Fruit fly (Drosophila melanogaster) whole organism, pupa: ENCODE measurements around the gene Cyp305a1.
A peak's percentile ranks its signal among the peaks of the same experiment; 100 is the strongest.

Experiments
- CG10348 ChIP-seq: fragments of 200-800 bp; sonication (Bioruptor generic); IDR thresholded peaks from 2 replicates; pipeline ENCODE4 v1.3.6; 2022; ENCODE audit warnings: missing biosample characterization, missing genetic modification characterization
- CG12605 ChIP-seq: fragments of 200-800 bp; sonication (Bioruptor generic); IDR thresholded peaks from 2 replicates; pipeline ENCODE4 v1.3.6; 2022; ENCODE audit warnings: missing biosample characterization, missing genetic modification characterization
- CG13204 ChIP-seq: fragments of 200-800 bp; sonication (Bioruptor generic); optimal IDR thresholded peaks from 2 replicates; lab custom pipeline; 2018; ENCODE audit warnings: missing biosample characterization, mild to moderate bottlenecking, missing genetic modification characterization, moderate library complexity
- CG14655 ChIP-seq: fragments of 200-800 bp; sonication (Bioruptor generic); optimal IDR thresholded peaks from 3 replicates; lab custom pipeline; 2017; ENCODE audit warnings: mild to moderate bottlenecking, missing biosample characterization, missing genetic modification reagents, missing genetic modification characterization
- CG15710 ChIP-seq: fragments of 200-800 bp; sonication (Bioruptor generic); optimal IDR thresholded peaks from 2 replicates; lab custom pipeline; 2018; ENCODE audit warnings: missing biosample characterization, mild to moderate bottlenecking, missing genetic modification characterization, moderate library complexity
- CG17806 ChIP-seq: fragments of 200-800 bp; sonication (Bioruptor generic); optimal IDR thresholded peaks from 2 replicates; lab custom pipeline; 2018; ENCODE audit warnings: missing biosample characterization, mild to moderate bottlenecking, missing genetic modification characterization, moderate library complexity
- CG32121 ChIP-seq: fragments of 200-800 bp; sonication (Bioruptor generic); IDR thresholded peaks from 2 replicates; pipeline ENCODE4 v1.3.6; 2022; ENCODE audit warnings: missing biosample characterization, missing genetic modification characterization
- CG34367 ChIP-seq: fragments of 200-800 bp; sonication (Bioruptor generic); optimal IDR thresholded peaks from 2 replicates; lab custom pipeline; 2018; ENCODE audit warnings: missing biosample characterization, mild to moderate bottlenecking, missing genetic modification characterization
- CG4496 ChIP-seq: fragments of 200-800 bp; sonication (Bioruptor generic); IDR thresholded peaks from 3 replicates; pipeline ENCODE4 v1.3.6; 2022; ENCODE audit warnings: missing biosample characterization, missing genetic modification characterization
- CG8159 ChIP-seq: fragments of 200-800 bp; sonication (Bioruptor generic); optimal IDR thresholded peaks from 3 replicates; lab custom pipeline; 2018; ENCODE audit warnings: missing biosample characterization, mild to moderate bottlenecking, missing genetic modification characterization, moderate library complexity
- CG8301 ChIP-seq: fragments of 200-800 bp; sonication (Bioruptor generic); optimal IDR thresholded peaks from 2 replicates; lab custom pipeline; 2018; ENCODE audit warnings: missing biosample characterization, mild to moderate bottlenecking, missing genetic modification characterization
- CG9948 ChIP-seq: fragments of 200-800 bp; sonication (Bioruptor generic); optimal IDR thresholded peaks from 2 replicates; lab custom pipeline; 2018; ENCODE audit warnings: missing biosample characterization, mild to moderate bottlenecking, missing genetic modification characterization, moderate library complexity
- D1 ChIP-seq: fragments of 200-800 bp; sonication (Bioruptor generic); optimal IDR thresholded peaks from 2 replicates; lab custom pipeline; 2018; ENCODE audit warnings: missing biosample characterization, mild to moderate bottlenecking, missing genetic modification characterization, moderate library complexity
- EcR ChIP-seq: fragments of 200-800 bp; sonication (Bioruptor generic); optimal IDR thresholded peaks from 3 replicates; lab custom pipeline; 2019; ENCODE audit warnings: missing biosample characterization, missing genetic modification characterization, mild to moderate bottlenecking, moderate library complexity, missing genetic modification reagents
- Ets98B ChIP-seq: fragments of 200-800 bp; sonication (Bioruptor generic); IDR thresholded peaks from 2 replicates; pipeline ENCODE4 v1.3.6; 2022; ENCODE audit warnings: missing biosample characterization, missing genetic modification characterization
- Pif1A ChIP-seq: fragments of 200-800 bp; sonication (Bioruptor generic); optimal IDR thresholded peaks from 3 replicates; lab custom pipeline; 2016; ENCODE audit warnings: missing biosample characterization, missing genetic modification characterization
- Pif1B ChIP-seq: fragments of 200-800 bp; sonication (Bioruptor generic); optimal IDR thresholded peaks from 3 replicates; lab custom pipeline; 2016; ENCODE audit warnings: missing biosample characterization, missing genetic modification characterization
- Snoo ChIP-seq: fragments of 200-800 bp; sonication (Bioruptor generic); optimal IDR thresholded peaks from 3 replicates; lab custom pipeline; 2017; ENCODE audit warnings: missing biosample characterization, mild to moderate bottlenecking, missing genetic modification characterization, inconsistent platforms
- fd96Ca ChIP-seq: fragments of 200-800 bp; sonication (Bioruptor generic); IDR thresholded peaks from 3 replicates; pipeline ENCODE4 v1.3.6; 2022; ENCODE audit warnings: missing biosample characterization, missing genetic modification characterization
- gl ChIP-seq: fragments of 200-800 bp; sonication (Bioruptor generic); optimal IDR thresholded peaks from 2 replicates; lab custom pipeline; 2018; ENCODE audit warnings: missing biosample characterization, mild to moderate bottlenecking, missing genetic modification characterization
- rn ChIP-seq: fragments of 200-800 bp; sonication (Bioruptor generic); IDR thresholded peaks from 2 replicates; pipeline ENCODE4 v1.3.6; 2022; ENCODE audit warnings: missing biosample characterization, missing genetic modification characterization

The Cyp305a1 gene

DNA sequence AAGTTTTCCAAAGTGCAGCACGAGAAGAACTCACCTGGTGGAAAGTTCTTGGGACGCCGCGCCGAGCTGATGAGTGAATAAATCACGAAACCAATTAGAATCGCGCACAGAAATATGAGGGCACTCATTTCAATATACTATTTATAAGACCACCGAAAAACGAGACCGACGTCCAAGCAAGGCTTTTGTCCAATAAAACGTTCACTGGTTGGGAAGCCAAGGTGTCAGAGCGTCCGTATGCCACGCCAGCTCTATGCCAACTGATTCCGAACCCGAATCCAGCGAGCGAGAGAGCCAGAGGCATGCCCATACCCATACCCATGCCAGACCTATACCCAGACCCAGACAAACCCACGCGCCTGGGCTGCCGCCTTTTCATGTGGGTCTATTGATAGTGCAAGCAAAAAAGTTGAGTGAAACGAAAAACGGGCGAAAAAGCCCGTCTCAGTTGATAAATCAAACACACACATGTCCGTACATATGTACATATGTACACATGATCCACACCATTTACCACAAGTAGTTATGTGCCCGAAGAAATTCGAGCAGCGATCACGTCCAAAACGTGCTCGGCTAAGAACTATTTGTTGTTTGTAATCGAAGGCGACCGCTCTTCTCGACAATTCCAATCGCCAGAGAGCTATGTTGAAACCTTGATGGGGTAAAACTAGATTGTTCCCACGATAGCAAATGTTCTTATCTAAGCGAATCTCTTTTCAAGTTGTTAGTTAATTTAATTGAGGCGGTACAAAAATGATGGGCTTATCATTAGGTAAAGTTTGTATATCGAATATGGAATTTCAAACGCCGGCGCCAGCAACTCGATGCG lies at the start of gene Cyp305a1:
Cyp305a1 (minus strand) TSS at position 265 of the 829 bp plus-strand sequence.
- TF ChIP-seq CG32121 (GFP tag; lab: Robert Waterston, UW) (0 out of 2 replicates have a peak, but pooled peaks have one; percentile 11), CG13204 (GFP tag; lab: Kevin White, UChicago) (no peak)

DNA sequence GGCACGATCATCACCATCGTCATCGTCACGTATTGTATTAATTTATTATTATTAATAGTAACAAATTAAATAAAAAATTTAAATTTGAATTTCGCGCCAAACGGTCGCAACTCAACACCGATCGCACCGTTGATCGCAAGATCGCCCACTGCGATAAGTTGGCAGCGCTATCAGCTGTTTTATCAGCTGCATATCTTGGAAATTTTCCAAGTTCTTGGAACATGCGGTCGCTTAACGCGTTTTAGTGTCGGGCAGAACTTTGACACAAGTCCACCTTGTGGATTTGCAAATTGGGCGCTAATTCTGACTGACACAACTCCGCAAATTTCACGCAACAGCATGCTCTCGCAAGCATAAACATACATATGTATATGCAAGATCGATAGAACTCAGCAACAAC lies 48.1 kb upstream of the Cyp305a1 start:
- TF ChIP-seq CG32121 (GFP tag; lab: Robert Waterston, UW) (no peak), CG9948 (tag; lab: Kevin White, UChicago) (no peak), CG4496 (GFP tag; lab: Robert Waterston, UW) (0 out of 3 replicates have a peak, but pooled peaks have one; percentile 38), Snoo (tag; lab: Kevin White, UChicago) (no peak), D1 (tag; lab: Kevin White, UChicago) (peak; percentile 23), Ets98B (GFP tag; lab: Robert Waterston, UW) (peak; percentile 23; the same call in 1 of the 2 replicates), EcR (no peak)

DNA sequence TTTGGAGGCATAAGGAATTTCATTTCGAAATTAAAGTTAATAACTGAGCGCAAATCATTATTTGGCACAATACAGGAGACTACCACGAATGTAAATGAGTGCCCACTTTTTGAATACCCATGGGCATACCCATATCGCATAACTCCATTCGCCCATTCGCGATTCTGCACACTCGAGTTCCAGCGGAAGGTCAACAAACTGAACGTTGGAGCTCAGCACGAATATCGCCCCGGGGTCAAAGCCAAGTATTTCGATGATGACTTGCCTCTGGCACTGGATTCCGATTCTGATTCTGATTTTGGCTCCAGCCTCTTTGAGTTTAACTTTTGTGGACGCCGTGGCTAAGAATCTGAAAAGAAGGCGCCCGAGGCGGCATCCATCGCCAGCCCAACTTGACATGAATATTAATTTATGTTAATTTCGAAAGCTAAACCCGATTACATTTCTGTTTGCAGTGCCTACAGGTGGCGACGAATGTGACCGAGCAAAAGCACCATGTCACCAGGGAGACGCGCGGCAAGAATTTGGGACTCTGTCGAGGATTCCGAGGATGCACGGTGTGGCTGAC lies 44.9 kb upstream of the Cyp305a1 start:
- TF ChIP-seq Snoo (tag; lab: Kevin White, UChicago) (no peak), EcR (peak; percentile 65)

DNA sequence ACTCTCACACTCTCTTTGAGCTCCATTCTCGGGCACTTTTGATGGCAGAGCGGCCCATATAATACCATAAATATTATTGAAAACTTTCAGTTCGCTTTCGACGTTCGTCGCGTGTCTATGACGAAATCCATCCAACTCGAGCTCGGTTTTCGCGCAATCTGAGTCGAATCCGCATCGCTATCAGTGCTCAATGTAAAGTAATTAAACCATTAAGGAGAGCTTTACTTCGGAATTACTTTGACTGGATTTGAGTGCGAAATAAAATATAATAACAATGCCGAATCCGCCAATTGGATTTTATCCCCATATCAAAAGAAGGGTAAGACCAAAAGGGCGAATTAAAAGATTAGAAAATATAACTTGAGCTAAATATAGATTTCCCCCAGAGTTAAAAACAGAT lies 34.9 kb upstream of the Cyp305a1 start:
- no peak for TF ChIP-seq CG15710 (tag; lab: Kevin White, UChicago)
- 0 out of 3 replicates have a peak, but pooled peaks have one; percentile 22 for TF ChIP-seq CG4496 (GFP tag; lab: Robert Waterston, UW)
- TF ChIP-seq Pif1B (GFP tag; lab: Kevin White, UChicago), result no peak
- TF ChIP-seq fd96Ca (GFP tag; lab: Robert Waterston, UW), result no peak
- TF ChIP-seq gl (tag; lab: Kevin White, UChicago), result no peak

DNA sequence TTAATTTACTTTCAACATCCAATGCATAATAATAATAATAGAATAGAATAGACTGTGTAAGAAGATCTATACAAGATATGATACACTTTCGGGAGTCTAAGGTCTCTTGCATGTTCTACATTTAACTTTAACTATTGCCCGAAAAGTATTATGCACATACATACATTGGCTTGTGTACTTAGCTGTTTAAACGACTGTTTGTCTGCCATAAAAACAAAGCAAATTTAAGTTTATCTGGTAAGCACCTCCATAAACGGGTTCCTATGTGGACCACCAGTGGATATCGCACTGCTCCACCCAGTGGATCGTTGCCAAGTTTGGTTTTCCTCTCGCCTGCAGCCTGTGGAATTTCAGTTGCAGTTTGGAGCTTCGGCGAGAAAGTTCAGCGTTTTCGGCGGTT lies 33.8 kb upstream of the Cyp305a1 start:
- TF ChIP-seq Ets98B (GFP tag; lab: Robert Waterston, UW) (0 out of 2 replicates have a peak, but pooled peaks have one; percentile 20), CG10348 (GFP tag; lab: Robert Waterston, UW) (no peak), CG4496 (GFP tag; lab: Robert Waterston, UW) (no peak)

DNA sequence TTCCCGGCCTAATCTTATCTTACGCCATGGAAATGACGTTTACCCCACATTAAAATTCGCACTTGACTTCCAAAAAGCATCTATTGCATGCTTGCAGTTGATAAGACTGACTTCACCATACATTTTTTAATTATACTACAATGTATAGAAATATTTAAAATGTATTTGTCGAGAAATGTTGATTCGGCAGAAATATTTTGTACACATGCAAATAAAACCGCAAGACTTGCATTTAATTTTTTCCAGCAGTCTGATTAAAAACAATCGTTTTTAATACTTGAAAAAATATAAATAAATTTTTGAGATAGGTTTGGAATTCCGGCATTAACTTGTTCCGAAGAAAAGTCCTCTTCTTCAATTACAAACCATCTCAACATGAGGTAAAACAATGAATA lies 32.8 kb upstream of the Cyp305a1 start:
- no peak for TF ChIP-seq CG13204 (GFP tag; lab: Kevin White, UChicago)
- TF ChIP-seq Snoo (tag; lab: Kevin White, UChicago), result no peak
- no peak for TF ChIP-seq CG15710 (tag; lab: Kevin White, UChicago)
- TF ChIP-seq rn (GFP tag; lab: Robert Waterston, UW), result no peak
- TF ChIP-seq CG8301, result no peak
- no peak for TF ChIP-seq CG32121 (GFP tag; lab: Robert Waterston, UW)
- no peak for TF ChIP-seq EcR
- no peak for TF ChIP-seq gl (tag; lab: Kevin White, UChicago)
- no peak for TF ChIP-seq Pif1B (GFP tag; lab: Kevin White, UChicago)
- TF ChIP-seq CG14655 (GFP tag; lab: Kevin White, UChicago), result no peak
- no peak for TF ChIP-seq CG34367
- no peak for TF ChIP-seq CG10348 (GFP tag; lab: Robert Waterston, UW)
- no peak for TF ChIP-seq CG4496 (GFP tag; lab: Robert Waterston, UW)
- no peak for TF ChIP-seq CG8159
- no peak for TF ChIP-seq CG9948 (tag; lab: Kevin White, UChicago)
- no peak for TF ChIP-seq Ets98B (GFP tag; lab: Robert Waterston, UW)
- TF ChIP-seq CG12605 (GFP tag; lab: Robert Waterston, UW), result no peak
- TF ChIP-seq CG17806 (tag; lab: Kevin White, UChicago), result no peak
- no peak for TF ChIP-seq fd96Ca (GFP tag; lab: Robert Waterston, UW)
- no peak for TF ChIP-seq Pif1A
